Worm (Caenorhabditis elegans): ENCODE data around the gene srh-112.

Gene srh-112

DNA sequence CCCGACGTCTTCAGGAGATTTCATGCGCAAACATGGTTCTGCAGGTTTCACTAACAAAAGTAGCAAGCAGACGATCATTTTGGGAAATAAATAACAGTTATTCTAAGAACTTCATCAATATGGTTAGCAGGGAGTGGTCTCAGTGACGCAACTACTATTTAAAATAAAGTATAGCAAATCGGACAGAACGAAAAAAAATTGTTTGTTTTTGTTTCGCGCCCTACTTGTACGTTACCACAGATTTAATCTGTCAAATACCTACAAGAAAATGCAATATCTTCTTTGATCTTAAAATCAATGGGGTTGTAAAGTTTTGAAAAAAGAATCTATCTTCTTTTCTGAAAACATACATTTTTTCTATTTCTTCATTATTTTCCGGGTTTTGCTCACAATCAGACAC, 27.1 kb downstream of the srh-112 start, which contains the start of gene srz-96:
Gene srz-96 (plus strand): TSS at position 301 of the 400 bp plus-strand sequence.
- no peak for TF ChIP-seq hmg-4 (GFP tag; optimal IDR thresholded peaks at IDR 0.05)
- no peak for TF ChIP-seq sea-1 (GFP tag; conservative IDR thresholded peaks at IDR 0.05)
- TF ChIP-seq ceh-36 (tag; optimal IDR thresholded peaks at IDR 0.05) = no peak
- no peak for TF ChIP-seq ets-7 (tag; optimal IDR thresholded peaks at IDR 0.05)
- TF ChIP-seq flt-1 (GFP tag; IDR thresholded peaks at IDR 0.05) = no peak
- no peak for TF ChIP-seq aly-1 (tag; optimal IDR thresholded peaks at IDR 0.05)
- TF ChIP-seq hnd-1 (tag; optimal IDR thresholded peaks at IDR 0.05) = no peak
- no peak for TF ChIP-seq pes-1 (GFP tag; IDR thresholded peaks at IDR 0.05)
- no peak for TF ChIP-seq tbx-37 (GFP tag; conservative IDR thresholded peaks at IDR 0.05)
- TF ChIP-seq F13C5.2 (tag; optimal IDR thresholded peaks at IDR 0.05) = no peak
- TF ChIP-seq tbx-11 (GFP tag; IDR thresholded peaks at IDR 0.05) = no peak
- TF ChIP-seq scrt-1 (GFP tag; IDR thresholded peaks at IDR 0.05) = no peak
- TF ChIP-seq ceh-13 (GFP tag; optimal IDR thresholded peaks at IDR 0.05) = no peak
- no peak for TF ChIP-seq B0310.2 (tag; optimal IDR thresholded peaks at IDR 0.05)
- TF ChIP-seq ama-1 (optimal IDR thresholded peaks at IDR 0.05) = no peak
- TF ChIP-seq hmbx-1 (tag; optimal IDR thresholded peaks at IDR 0.05) = no peak

ce11 chrV:17192238-17192637, 33.8 kb downstream of the srh-112 start, which contains the start of gene srz-47:
Gene srz-47 (minus strand): TSS chrV:17192338.
- TF ChIP-seq pes-1 (GFP tag; IDR thresholded peaks at IDR 0.05) (no peak), tbx-37 (GFP tag; conservative IDR thresholded peaks at IDR 0.05) (no peak)

DNA sequence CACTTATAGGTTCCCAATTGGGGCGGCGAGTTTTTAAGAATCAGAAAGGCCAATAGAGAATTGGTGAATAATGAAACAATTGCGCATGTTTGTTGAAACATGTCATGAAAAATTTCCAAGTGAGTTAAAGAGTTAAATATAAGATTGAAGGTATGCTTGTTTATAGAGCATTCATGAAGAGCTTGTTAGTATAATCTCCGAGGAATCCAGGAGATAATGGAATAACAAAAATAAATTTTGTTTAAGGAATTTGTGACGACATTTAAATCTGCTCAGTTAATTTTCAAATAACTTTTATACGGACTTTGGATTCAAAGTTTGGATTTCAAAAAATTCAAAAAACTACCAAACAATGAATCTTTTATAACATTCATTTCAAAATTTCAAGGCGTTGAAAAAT, 35.6 kb downstream of the srh-112 start, which contains the start of gene str-199:
Gene str-199 (minus strand): TSS at position 101 of the 400 bp plus-strand sequence.
- TF ChIP-seq ama-1 (optimal IDR thresholded peaks at IDR 0.05) = no peak
- TF ChIP-seq sea-1 (GFP tag; conservative IDR thresholded peaks at IDR 0.05) = no peak
- TF ChIP-seq hnd-1 (tag; optimal IDR thresholded peaks at IDR 0.05) = no peak
- TF ChIP-seq hmg-4 (GFP tag; optimal IDR thresholded peaks at IDR 0.05) = no peak
- TF ChIP-seq B0310.2 (tag; optimal IDR thresholded peaks at IDR 0.05) = no peak
- TF ChIP-seq tbx-11 (GFP tag; IDR thresholded peaks at IDR 0.05) = no peak
- no peak for TF ChIP-seq tbx-37 (GFP tag; conservative IDR thresholded peaks at IDR 0.05)
- no peak for TF ChIP-seq scrt-1 (GFP tag; IDR thresholded peaks at IDR 0.05)

ce11 chrV:17182045-17182444, 44.0 kb downstream of the srh-112 start, which contains the start of gene srh-159:
Gene srh-159 (plus strand): TSS chrV:17182345.
- TF ChIP-seq aly-1 (tag; optimal IDR thresholded peaks at IDR 0.05) = no peak
- TF ChIP-seq flt-1 (GFP tag; IDR thresholded peaks at IDR 0.05) = no peak
- no peak for TF ChIP-seq hnd-1 (tag; optimal IDR thresholded peaks at IDR 0.05)
- no peak for TF ChIP-seq ceh-36 (tag; optimal IDR thresholded peaks at IDR 0.05)
- TF ChIP-seq ceh-13 (GFP tag; optimal IDR thresholded peaks at IDR 0.05) = no peak
- no peak for TF ChIP-seq F13C5.2 (tag; optimal IDR thresholded peaks at IDR 0.05)
- no peak for TF ChIP-seq tra-4 (tag; optimal IDR thresholded peaks at IDR 0.05)
- TF ChIP-seq scrt-1 (GFP tag; IDR thresholded peaks at IDR 0.05) = no peak
- TF ChIP-seq hmg-4 (GFP tag; optimal IDR thresholded peaks at IDR 0.05) = no peak
- TF ChIP-seq B0310.2 (tag; optimal IDR thresholded peaks at IDR 0.05) = no peak
- no peak for TF ChIP-seq ets-7 (tag; optimal IDR thresholded peaks at IDR 0.05)
- TF ChIP-seq ama-1 (optimal IDR thresholded peaks at IDR 0.05) = no peak
- no peak for TF ChIP-seq pes-1 (GFP tag; IDR thresholded peaks at IDR 0.05)
- no peak for TF ChIP-seq hmbx-1 (tag; optimal IDR thresholded peaks at IDR 0.05)
- TF ChIP-seq tbx-37 (GFP tag; conservative IDR thresholded peaks at IDR 0.05) = no peak
- no peak for TF ChIP-seq tbx-11 (GFP tag; IDR thresholded peaks at IDR 0.05)
- TF ChIP-seq sea-1 (GFP tag; conservative IDR thresholded peaks at IDR 0.05) = no peak

DNA sequence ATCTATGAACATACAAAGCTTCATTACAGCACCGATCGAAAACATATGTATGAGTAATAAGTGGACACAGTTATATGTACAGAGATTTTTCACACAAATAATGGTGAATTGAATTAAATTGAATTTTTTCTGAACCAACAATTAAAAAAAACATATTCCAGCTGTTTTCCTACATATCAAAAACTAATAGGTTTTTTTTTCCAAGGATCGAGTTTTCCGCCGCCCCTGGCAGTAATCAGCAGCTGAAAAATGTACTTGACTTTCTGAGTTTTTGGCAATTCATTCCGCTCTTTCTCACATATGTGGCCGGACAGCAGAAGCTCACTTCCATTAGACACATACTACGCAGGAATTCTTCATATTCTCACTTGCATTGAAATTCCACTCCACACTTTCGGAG, 47.6 kb downstream of the srh-112 start, which contains the start of gene srh-174:
Gene srh-174 (plus strand): TSS at position 301 of the 400 bp plus-strand sequence.
- TF ChIP-seq hmg-4 (GFP tag; optimal IDR thresholded peaks at IDR 0.05) (no peak), ceh-36 (tag; optimal IDR thresholded peaks at IDR 0.05) (no peak), pes-1 (GFP tag; IDR thresholded peaks at IDR 0.05) (no peak), F13C5.2 (tag; optimal IDR thresholded peaks at IDR 0.05) (no peak), hmbx-1 (tag; optimal IDR thresholded peaks at IDR 0.05) (no peak), B0310.2 (tag; optimal IDR thresholded peaks at IDR 0.05) (no peak), aly-1 (tag; optimal IDR thresholded peaks at IDR 0.05) (no peak), hnd-1 (tag; optimal IDR thresholded peaks at IDR 0.05) (no peak), scrt-1 (GFP tag; IDR thresholded peaks at IDR 0.05) (no peak)

DNA sequence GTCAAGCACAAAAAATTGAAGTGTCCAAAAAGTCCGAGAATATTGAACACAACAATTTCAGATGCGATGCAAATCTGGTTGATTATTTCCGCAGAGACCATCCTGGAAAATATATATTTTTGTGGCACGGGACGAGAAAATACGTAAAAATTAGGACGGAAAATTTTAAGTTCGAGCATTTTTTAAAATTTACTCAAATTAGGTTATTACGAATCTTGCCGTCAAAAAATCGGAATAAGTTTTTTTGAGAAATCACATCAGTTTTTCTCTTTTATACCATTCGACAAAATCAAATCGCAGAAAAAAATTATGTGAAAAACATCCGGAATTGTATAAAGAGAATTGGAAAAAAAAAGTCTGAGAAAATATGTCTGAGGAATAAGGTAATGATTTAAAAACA, 48.1 kb downstream of the srh-112 start, which contains the start of gene srsx-1:
Gene srsx-1 (minus strand): TSS at position 101 of the 400 bp plus-strand sequence.
- TF ChIP-seq B0310.2 (tag; optimal IDR thresholded peaks at IDR 0.05) (no peak), pes-1 (GFP tag; IDR thresholded peaks at IDR 0.05) (no peak), ama-1 (optimal IDR thresholded peaks at IDR 0.05) (no peak), hnd-1 (tag; optimal IDR thresholded peaks at IDR 0.05) (no peak), hmbx-1 (tag; optimal IDR thresholded peaks at IDR 0.05) (no peak), aly-1 (tag; optimal IDR thresholded peaks at IDR 0.05) (no peak), ceh-13 (GFP tag; optimal IDR thresholded peaks at IDR 0.05) (no peak), ets-7 (tag; optimal IDR thresholded peaks at IDR 0.05) (no peak), scrt-1 (GFP tag; IDR thresholded peaks at IDR 0.05) (no peak), sea-1 (GFP tag; conservative IDR thresholded peaks at IDR 0.05) (no peak), tra-4 (tag; optimal IDR thresholded peaks at IDR 0.05) (no peak), tbx-11 (GFP tag; IDR thresholded peaks at IDR 0.05) (no peak), F13C5.2 (tag; optimal IDR thresholded peaks at IDR 0.05) (no peak), tbx-37 (GFP tag; conservative IDR thresholded peaks at IDR 0.05) (no peak), flt-1 (GFP tag; IDR thresholded peaks at IDR 0.05) (no peak)
